Fruit fly (Drosophila melanogaster): ENCODE measurements around the gene Tl.

Gene Tl

dm6 chr3R:26798469-26799178 lies at the start of gene Tl (continued):
- no peak for TF ChIP-seq jumu (GFP tag; optimal IDR thresholded peaks at IDR 0.05)
- TF ChIP-seq odd (GFP tag; optimal IDR thresholded peaks at IDR 0.05), result no peak
- no peak for TF ChIP-seq Hmx (GFP tag; optimal IDR thresholded peaks at IDR 0.05)
- TF ChIP-seq crp (GFP tag; optimal IDR thresholded peaks at IDR 0.05), result no peak
- peak; percentile 57; the same call in 1 of the 3 replicates for TF ChIP-seq zfh1 (GFP tag; IDR thresholded peaks at IDR 0.05)
- no peak for TF ChIP-seq CG8359 (GFP tag; optimal IDR thresholded peaks at IDR 0.05; ENCODE audit: borderline replicate concordance)
- no peak for TF ChIP-seq CG11560 (tag; IDR thresholded peaks at IDR 0.05)
- TF ChIP-seq CG4730 (GFP tag; IDR thresholded peaks at IDR 0.05), result no peak
- peak; percentile 68 for TF ChIP-seq CG12769 (tag; optimal IDR thresholded peaks at IDR 0.05)
- TF ChIP-seq Lpt (GFP tag; optimal IDR thresholded peaks at IDR 0.05), result no peak
- TF ChIP-seq ase (GFP tag; IDR thresholded peaks at IDR 0.05), result no peak
- no peak for TF ChIP-seq CTCF (GFP tag; optimal IDR thresholded peaks at IDR 0.05)
- no peak for TF ChIP-seq CG14710 (tag; optimal IDR thresholded peaks at IDR 0.05)
- TF ChIP-seq CG12104 (GFP tag; optimal IDR thresholded peaks at IDR 0.05), result no peak
- no peak for TF ChIP-seq CG2120 (GFP tag; optimal IDR thresholded peaks at IDR 0.05)
- no peak for TF ChIP-seq CG9797 (GFP tag; optimal IDR thresholded peaks at IDR 0.05)
- TF ChIP-seq klu (GFP tag; IDR thresholded peaks at IDR 0.05), result no peak
- no peak for TF ChIP-seq tio (GFP tag; optimal IDR thresholded peaks at IDR 0.05)
- TF ChIP-seq CG14014 (GFP tag; IDR thresholded peaks at IDR 0.05), result peak; percentile 23; the same call in 1 of the 2 replicates
- no peak for TF ChIP-seq CG30020 (tag; optimal IDR thresholded peaks at IDR 0.05)
- TF ChIP-seq CG12219 (GFP tag; optimal IDR thresholded peaks at IDR 0.05), result no peak
- TF ChIP-seq crol (GFP tag; IDR thresholded peaks at IDR 0.05), result peak; percentile 70
- 0 out of 2 replicates have a peak, but pooled peaks have one; percentile 18 for TF ChIP-seq E2f2 (GFP tag; IDR thresholded peaks at IDR 0.05)
- peak; percentile 98 for TF ChIP-seq Jarid2 (GFP tag; optimal IDR thresholded peaks at IDR 0.05)
- TF ChIP-seq unc-4 (GFP tag; IDR thresholded peaks at IDR 0.05; ENCODE audit: partially characterized antibody), result no peak
- no peak for TF ChIP-seq Six4 (GFP tag; optimal IDR thresholded peaks at IDR 0.05)
- no peak for TF ChIP-seq Gsc (GFP tag; IDR thresholded peaks at IDR 0.05)
- TF ChIP-seq Side (GFP tag; optimal IDR thresholded peaks at IDR 0.05), result no peak
- peak; percentile 22; the same call in 1 of the 2 replicates for TF ChIP-seq bbx (GFP tag; IDR thresholded peaks at IDR 0.05; ENCODE audit: partially characterized antibody)
- TF ChIP-seq nom (GFP tag; optimal IDR thresholded peaks at IDR 0.05), result peak; percentile 25
- no peak for TF ChIP-seq pho (GFP tag; optimal IDR thresholded peaks at IDR 0.05)
- TF ChIP-seq ato (GFP tag; IDR thresholded peaks at IDR 0.05; ENCODE audit: partially characterized antibody), result peak; percentile 47; the same call in 1 of the 2 replicates
- TF ChIP-seq CG10462 (GFP tag; optimal IDR thresholded peaks at IDR 0.05), result no peak
- TF ChIP-seq CG13424 (tag; optimal IDR thresholded peaks at IDR 0.05), result no peak
- peak; percentile 54 for TF ChIP-seq CG18262 (tag; optimal IDR thresholded peaks at IDR 0.05)
- no peak for TF ChIP-seq org-1 (GFP tag; optimal IDR thresholded peaks at IDR 0.05)
- no peak for TF ChIP-seq Mes4 (GFP tag; optimal IDR thresholded peaks at IDR 0.05)
- TF ChIP-seq E2f1 (GFP tag; IDR thresholded peaks at IDR 0.05), result no peak
- peak; percentile 57 for TF ChIP-seq CG32532 (GFP tag; IDR thresholded peaks at IDR 0.05)
- 0 out of 3 replicates have a peak, but pooled peaks have one; percentile 30 for TF ChIP-seq otp (GFP tag; IDR thresholded peaks at IDR 0.05)
- peak; percentile 26 for TF ChIP-seq CG9727 (GFP tag; optimal IDR thresholded peaks at IDR 0.05)
- no peak for TF ChIP-seq CG16863 (GFP tag; optimal IDR thresholded peaks at IDR 0.05)
- no peak for TF ChIP-seq Optix (GFP tag; IDR thresholded peaks at IDR 0.05)
- TF ChIP-seq CG9437 (GFP tag; optimal IDR thresholded peaks at IDR 0.05), result peak; percentile 33
- no peak for TF ChIP-seq CG15073 (GFP tag; optimal IDR thresholded peaks at IDR 0.05)
- TF ChIP-seq Trl (optimal IDR thresholded peaks at IDR 0.05), result peak in 1 of 2 experiments; percentile 57
- peak; percentile 21 for TF ChIP-seq Trl (GFP tag; optimal IDR thresholded peaks at IDR 0.05)
- TF ChIP-seq Ssrp (tag; optimal IDR thresholded peaks at IDR 0.05), result no peak
- no peak for TF ChIP-seq Sry-β (GFP tag; optimal IDR thresholded peaks at IDR 0.05)
- TF ChIP-seq CG17568 (GFP tag; optimal IDR thresholded peaks at IDR 0.05), result no peak
- TF ChIP-seq MBD-R2 (GFP tag; IDR thresholded peaks at IDR 0.05), result no peak
